Worm (Caenorhabditis elegans): ENCODE measurements around the gene K06A4.6.

ce11 chrV:9462605-9463004 is 17.9 kb downstream of the K06A4.6 start, which contains the start of gene F07D3.3:
- TF ChIP-seq mab-5 (tag; optimal IDR thresholded peaks at IDR 0.05): no peak
- no peak for TF ChIP-seq sma-3 (GFP tag; optimal IDR thresholded peaks at IDR 0.05)
- no peak for TF ChIP-seq aly-2 (tag; optimal IDR thresholded peaks at IDR 0.05)
- TF ChIP-seq elt-1 (tag; optimal IDR thresholded peaks at IDR 0.05): no peak
- no peak for TF ChIP-seq ztf-4 (tag; optimal IDR thresholded peaks at IDR 0.05)
- TF ChIP-seq nhr-6 (tag; optimal IDR thresholded peaks at IDR 0.05): no peak
- TF ChIP-seq sma-9 (GFP tag; optimal IDR thresholded peaks at IDR 0.05): no peak
- TF ChIP-seq sma-9 (tag; optimal IDR thresholded peaks at IDR 0.05): no peak
- TF ChIP-seq nhr-237 (tag; optimal IDR thresholded peaks at IDR 0.05): no peak
- no peak for TF ChIP-seq Y55F3AM.14 (GFP tag; optimal IDR thresholded peaks at IDR 0.05)
- no peak for TF ChIP-seq nhr-25 (tag; optimal IDR thresholded peaks at IDR 0.05)
- TF ChIP-seq alr-1 (tag; optimal IDR thresholded peaks at IDR 0.05): no peak
